Worm (Caenorhabditis elegans) whole organism, late embryonic: Measurements from ENCODE around the gene D2023.3.
A peak's percentile ranks its signal among the peaks of the same experiment; 100 is the strongest.

Experiments used
- C08G9.2 ChIP-seq: sonication (generic microtip); optimal IDR thresholded peaks from 2 replicates; lab custom pipeline; 2016; ENCODE audit warnings: mild to moderate bottlenecking, missing genetic modification characterization, moderate library complexity, missing compliant biosample characterization
- C38D4.7 ChIP-seq: fragments of 200-800 bp; sonication (Bioruptor generic); optimal IDR thresholded peaks from 2 replicates; lab custom pipeline; 2018; ENCODE audit warnings: mild to moderate bottlenecking, missing genetic modification characterization, moderate library complexity, missing compliant biosample characterization
- F13H6.1 ChIP-seq: sonication (generic microtip); optimal IDR thresholded peaks from 2 replicates; lab custom pipeline; 2016; ENCODE audit warnings: missing genetic modification characterization, missing compliant biosample characterization
- K09A11.1 ChIP-seq: sonication (generic microtip); optimal IDR thresholded peaks from 2 replicates; lab custom pipeline; 2017; ENCODE audit warnings: antibody characterized with exemption, mild to moderate bottlenecking, missing genetic modification characterization, missing compliant biosample characterization; ENCODE audit not compliant: insufficient read depth
- ahr-1 ChIP-seq: sonication (generic microtip); optimal IDR thresholded peaks from 2 replicates; lab custom pipeline; 2016; ENCODE audit warnings: missing genetic modification characterization, missing compliant biosample characterization
- ceh-14 ChIP-seq: sonication (generic microtip); optimal IDR thresholded peaks from 2 replicates; lab custom pipeline; 2016; ENCODE audit warnings: missing genotype, missing genetic modification characterization, missing compliant biosample characterization
- ceh-18 ChIP-seq: sonication (generic microtip); optimal IDR thresholded peaks from 2 replicates; lab custom pipeline; 2016; ENCODE audit warnings: missing genetic modification characterization, missing compliant biosample characterization
- ceh-2 ChIP-seq: sonication (generic microtip); optimal IDR thresholded peaks from 2 replicates; lab custom pipeline; 2016; ENCODE audit warnings: missing genotype, missing genetic modification characterization, missing compliant biosample characterization
- ceh-24 ChIP-seq: sonication (generic microtip); optimal IDR thresholded peaks from 2 replicates; lab custom pipeline; 2016; ENCODE audit warnings: mild to moderate bottlenecking, missing genetic modification characterization, missing compliant biosample characterization
- ceh-30 ChIP-seq: fragments of 150-350 bp; optimal IDR thresholded peaks from 2 replicates; lab custom pipeline; 2014; ENCODE audit warnings: missing biosample characterization, missing genetic modification characterization
- ceh-45 ChIP-seq: fragments of 200-800 bp; sonication (Bioruptor generic); IDR thresholded peaks from 2 replicates; pipeline ENCODE4 v1.3.6; 2022; ENCODE audit warnings: missing genetic modification reagents, missing genetic modification characterization, missing compliant biosample characterization
- ceh-48 ChIP-seq: sonication (generic microtip); optimal IDR thresholded peaks from 2 replicates; lab custom pipeline; 2016; ENCODE audit warnings: missing genetic modification characterization, inconsistent platforms, missing compliant biosample characterization
- che-1 ChIP-seq: sonication (generic microtip); optimal IDR thresholded peaks from 2 replicates; lab custom pipeline; 2016; ENCODE audit warnings: mild to moderate bottlenecking, missing genetic modification characterization, missing compliant biosample characterization
- dmd-4 ChIP-seq: sonication (generic microtip); optimal IDR thresholded peaks from 2 replicates; lab custom pipeline; 2016; ENCODE audit warnings: borderline replicate concordance, missing genetic modification characterization, missing compliant biosample characterization
- elt-2 ChIP-seq: sonication (generic microtip); optimal IDR thresholded peaks from 2 replicates; lab custom pipeline; 2016; ENCODE audit warnings: missing genetic modification reagents, missing genetic modification characterization, missing compliant biosample characterization
- ets-4 ChIP-seq: sonication (generic microtip); optimal IDR thresholded peaks from 2 replicates; lab custom pipeline; 2016; ENCODE audit warnings: missing genetic modification characterization, missing compliant biosample characterization
- eyg-1 ChIP-seq: sonication (generic microtip); optimal IDR thresholded peaks from 2 replicates; lab custom pipeline; 2016; ENCODE audit warnings: missing genotype, missing genetic modification characterization, missing compliant biosample characterization
- fax-1 ChIP-seq: sonication (generic microtip); optimal IDR thresholded peaks from 2 replicates; lab custom pipeline; 2016; ENCODE audit warnings: missing genotype, missing genetic modification characterization, missing compliant biosample characterization
- fkh-6 ChIP-seq: sonication (generic microtip); optimal IDR thresholded peaks from 2 replicates; lab custom pipeline; 2016; ENCODE audit warnings: missing genetic modification characterization, missing compliant biosample characterization
- gmeb-2 ChIP-seq: sonication (generic microtip); optimal IDR thresholded peaks from 2 replicates; lab custom pipeline; 2016; ENCODE audit warnings: missing genetic modification characterization, inconsistent platforms, missing compliant biosample characterization
- hlh-30 ChIP-seq: sonication (generic microtip); optimal IDR thresholded peaks from 2 replicates; lab custom pipeline; 2017; ENCODE audit warnings: antibody characterized with exemption, missing genetic modification characterization, missing compliant biosample characterization; ENCODE audit not compliant: insufficient read depth
- hlh-6 ChIP-seq: sonication (generic microtip); optimal IDR thresholded peaks from 2 replicates; lab custom pipeline; 2016; ENCODE audit warnings: missing genotype, missing genetic modification characterization, missing compliant biosample characterization
- hlh-8 ChIP-seq: sonication (generic microtip); optimal IDR thresholded peaks from 2 replicates; lab custom pipeline; 2016; ENCODE audit warnings: missing genotype, missing genetic modification characterization, missing compliant biosample characterization
- lim-6 ChIP-seq: sonication (generic microtip); optimal IDR thresholded peaks from 2 replicates; lab custom pipeline; 2016; ENCODE audit warnings: missing genetic modification characterization, missing compliant biosample characterization
- madf-2 ChIP-seq: sonication (generic microtip); optimal IDR thresholded peaks from 2 replicates; lab custom pipeline; 2017; ENCODE audit warnings: missing genetic modification characterization, missing compliant biosample characterization
- nfya-1 ChIP-seq: sonication (generic microtip); optimal IDR thresholded peaks from 2 replicates; lab custom pipeline; 2017; ENCODE audit warnings: missing genetic modification characterization, mild to moderate bottlenecking, missing compliant biosample characterization, antibody characterized with exemption, moderate library complexity
- pros-1 ChIP-seq: fragments of 150-350 bp; optimal IDR thresholded peaks from 2 replicates; lab custom pipeline; 2014; ENCODE audit warnings: missing biosample characterization, missing genetic modification reagents, missing genetic modification characterization
- syd-9 ChIP-seq: sonication (generic microtip); optimal IDR thresholded peaks from 2 replicates; lab custom pipeline; 2016; ENCODE audit warnings: mild to moderate bottlenecking, missing genetic modification characterization, moderate library complexity, missing compliant biosample characterization
- tbx-2 ChIP-seq: sonication (generic microtip); optimal IDR thresholded peaks from 2 replicates; lab custom pipeline; 2016; ENCODE audit warnings: missing genetic modification characterization, missing compliant biosample characterization
- tbx-7 ChIP-seq: sonication (generic microtip); optimal IDR thresholded peaks from 2 replicates; lab custom pipeline; 2016; ENCODE audit warnings: missing genotype, missing genetic modification characterization, missing compliant biosample characterization
- ttx-3 ChIP-seq: sonication (generic microtip); optimal IDR thresholded peaks from 2 replicates; lab custom pipeline; 2016; ENCODE audit warnings: missing genetic modification reagents, missing genetic modification characterization, missing compliant biosample characterization
- unc-3 ChIP-seq, 2 experiments: fragments of 200-800 bp in 1 of 2; sonication (Bioruptor generic) in 1 of 2; sonication (generic microtip) in 1 of 2; conservative IDR thresholded peaks in 1 of 2; optimal IDR thresholded peaks in 1 of 2; 2 replicates each; pipeline versions ENCODE4 v1.3.6 to Lab custom; 2016 to 2022; ENCODE audit warnings: missing compliant biosample characterization in 2 of 2, missing genetic modification characterization in 2 of 2, missing genetic modification reagents in 1 of 2
- unc-42 ChIP-seq: sonication (generic microtip); optimal IDR thresholded peaks from 2 replicates; lab custom pipeline; 2016; ENCODE audit warnings: missing genotype, missing genetic modification characterization, missing compliant biosample characterization
- unc-55 ChIP-seq: sonication (generic microtip); optimal IDR thresholded peaks from 2 replicates; lab custom pipeline; 2017; ENCODE audit warnings: missing biosample characterization, missing genetic modification reagents, missing genetic modification characterization
- zip-5 ChIP-seq: sonication (generic microtip); optimal IDR thresholded peaks from 2 replicates; lab custom pipeline; 2016; ENCODE audit warnings: missing genetic modification characterization, missing compliant biosample characterization
- ztf-16 ChIP-seq: sonication (generic microtip); optimal IDR thresholded peaks from 2 replicates; lab custom pipeline; 2017; ENCODE audit warnings: missing genetic modification characterization, missing compliant biosample characterization

D2023.3 gene

DNA sequence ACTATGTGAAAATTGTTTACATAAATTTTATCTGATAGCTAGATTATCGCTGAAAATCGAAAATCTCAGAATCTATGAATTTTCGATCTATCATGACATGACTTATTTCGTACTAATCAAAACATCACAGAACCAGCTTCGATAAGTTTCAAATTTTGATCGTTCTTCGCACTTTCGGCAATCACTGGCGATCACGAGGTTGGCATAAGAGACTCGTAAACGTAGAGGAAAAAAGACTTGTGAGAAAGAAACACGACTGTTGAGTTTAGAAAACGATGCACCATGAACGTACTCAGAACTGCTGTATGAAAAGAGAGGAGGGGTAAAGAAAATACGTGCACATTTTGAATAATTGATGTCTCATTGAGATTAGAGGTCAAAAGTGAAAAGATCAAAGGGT lies 12.2 kb upstream of the D2023.3 start:
- TF ChIP-seq ceh-18 (tag; lab: Kevin White, UChicago) (peak; percentile 54), hlh-30 (tag; lab: Kevin White, UChicago) (peak; percentile 11), madf-2 (tag; lab: Kevin White, UChicago) (no peak), unc-55 (GFP tag; lab: Kevin White, UChicago) (peak; percentile 33)

DNA sequence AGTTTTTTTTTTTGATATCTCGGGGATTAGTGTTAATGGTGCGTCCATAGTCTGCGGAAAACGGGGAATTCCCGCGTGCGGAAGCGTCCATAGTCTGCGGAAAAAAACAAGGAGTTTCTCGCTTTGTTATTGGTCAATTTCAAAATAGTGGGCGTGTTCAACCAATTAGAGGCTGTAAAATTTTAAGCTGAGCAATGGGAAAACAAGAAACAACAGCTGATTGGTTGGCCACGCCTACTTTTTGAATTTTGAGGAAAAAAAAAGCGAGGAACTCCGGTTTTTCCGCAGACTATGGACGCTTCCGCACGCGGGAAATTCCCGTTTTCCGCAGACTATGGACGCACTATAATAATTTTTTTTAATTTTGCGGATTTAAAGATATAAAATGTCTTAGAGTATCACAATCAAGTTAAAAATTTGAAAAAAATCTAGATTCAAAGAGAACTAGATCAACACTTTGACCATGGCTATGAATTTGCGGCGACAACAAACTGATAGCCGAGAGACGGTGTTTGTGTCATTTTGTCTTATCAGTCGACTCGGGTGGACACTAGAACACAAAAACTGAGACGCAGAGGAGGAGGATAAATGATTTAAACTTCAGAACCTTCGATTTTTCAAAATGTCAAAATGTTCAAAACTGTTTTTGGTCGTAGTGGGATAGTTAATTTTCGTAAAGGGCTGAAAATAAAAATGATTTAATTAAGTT lies 11.5 kb upstream of the D2023.3 start:
- TF ChIP-seq nfya-1 (tag; lab: Kevin White, UChicago), result peak; percentile 36
- TF ChIP-seq elt-2 (tag; lab: Kevin White, UChicago), result peak; percentile 39

DNA sequence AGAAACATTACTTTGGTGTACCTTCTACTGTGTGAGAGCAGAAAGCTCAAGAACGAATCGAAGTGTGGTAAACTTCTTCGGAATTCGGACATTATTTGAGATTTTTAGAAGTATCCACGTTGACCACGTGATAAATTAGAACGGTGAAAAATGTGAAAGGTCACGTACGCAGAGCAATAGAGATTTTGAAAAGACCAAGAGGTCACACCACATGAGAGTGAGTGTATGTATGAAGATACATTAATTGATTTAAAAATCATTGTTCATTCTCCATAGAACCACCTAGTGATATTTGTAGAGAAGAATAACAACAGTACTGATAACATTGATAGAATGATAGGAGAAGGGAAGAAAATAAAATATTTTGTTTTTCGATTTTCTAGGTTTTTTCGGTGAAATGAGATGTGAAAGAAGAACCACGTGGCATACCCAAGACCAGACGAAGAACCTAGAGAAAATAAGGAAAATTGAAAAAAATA lies 10.7 kb upstream of the D2023.3 start, which contains the start of gene pyc-1:
Gene pyc-1 (minus strand): TSS at position 69 of the 479 bp plus-strand sequence.
- no peak for TF ChIP-seq syd-9 (tag; lab: Kevin White, UChicago)
- TF ChIP-seq fkh-6, result no peak
- TF ChIP-seq unc-42, result no peak
- TF ChIP-seq tbx-2 (tag; lab: Kevin White, UChicago), result no peak
- TF ChIP-seq ztf-16, result no peak
- TF ChIP-seq C38D4.7, result no peak
- TF ChIP-seq ceh-48 (tag; lab: Kevin White, UChicago), result no peak

DNA sequence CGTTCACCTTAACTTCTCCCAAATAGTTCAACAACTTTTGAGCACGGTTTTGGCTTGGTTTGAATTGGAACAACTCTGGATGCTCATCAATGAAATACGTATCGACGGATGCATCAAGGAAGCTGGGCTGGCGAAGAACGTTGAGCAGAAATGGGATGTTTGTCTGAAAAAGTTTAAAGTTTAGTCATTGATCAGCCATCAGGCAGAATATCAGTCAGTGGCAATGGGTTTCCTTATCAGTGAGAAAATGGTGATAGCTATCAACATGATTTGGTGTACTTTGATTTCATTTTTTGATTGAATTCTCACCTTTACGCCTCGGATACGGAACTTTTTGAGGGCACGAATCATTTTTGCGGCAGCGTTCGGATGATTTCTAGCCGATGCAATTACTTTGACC lies 8.7 kb upstream of the D2023.3 start:
- TF ChIP-seq ceh-30 (no peak), elt-2 (tag; lab: Kevin White, UChicago) (peak; percentile 34), unc-55 (GFP tag; lab: Kevin White, UChicago) (no peak), ceh-18 (tag; lab: Kevin White, UChicago) (no peak), ceh-14 (tag; lab: Kevin White, UChicago) (no peak)

DNA sequence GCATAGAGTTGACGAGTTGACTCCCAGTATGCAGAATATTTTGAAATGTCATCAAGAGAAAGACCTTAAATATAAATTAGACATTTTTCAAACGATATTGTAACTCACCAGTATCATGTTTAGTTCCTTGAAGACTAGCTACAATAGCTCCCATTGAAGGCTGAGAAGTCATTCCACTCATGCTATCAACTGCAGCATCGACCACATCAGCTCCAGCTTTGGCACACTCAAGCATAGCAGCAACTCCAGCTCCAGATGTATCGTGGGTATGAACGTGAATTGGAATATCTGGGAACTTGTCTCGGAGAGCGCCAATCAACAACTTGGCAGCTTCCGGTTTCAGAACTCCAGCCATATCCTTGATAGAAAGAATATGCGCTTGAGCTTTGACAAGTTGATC lies 7.6 kb upstream of the D2023.3 start:
- TF ChIP-seq tbx-7 (tag; lab: Kevin White, UChicago) (no peak), unc-3 (GFP tag; conservative IDR thresholded peaks at IDR 0.05; lab: Robert Waterston, UW) (no peak), unc-3 (tag; optimal IDR thresholded peaks at IDR 0.05; lab: Kevin White, UChicago) (no peak), zip-5 (tag; lab: Kevin White, UChicago) (no peak)

DNA sequence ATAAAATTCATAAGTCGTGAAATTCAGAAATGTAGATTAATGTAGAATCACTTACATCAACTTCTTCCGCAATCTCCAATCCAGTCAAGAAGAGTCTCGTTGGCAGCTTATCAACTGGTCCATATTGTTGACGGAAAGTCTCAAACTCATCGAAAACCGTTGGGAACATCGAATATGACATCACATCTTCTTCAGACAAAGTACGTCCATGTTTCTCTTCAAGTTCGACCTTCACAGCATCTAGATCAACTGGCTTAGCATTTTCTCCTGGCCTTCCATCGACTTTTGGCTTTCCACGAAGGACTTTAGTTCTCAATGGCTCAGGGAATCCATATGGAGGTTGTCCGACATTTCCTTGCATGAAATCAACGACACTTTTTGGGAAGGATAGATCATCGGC lies 7.0 kb upstream of the D2023.3 start:
- TF ChIP-seq ceh-45 (GFP tag; lab: Robert Waterston, UW) (no peak), tbx-2 (tag; lab: Kevin White, UChicago) (no peak), hlh-8 (tag; lab: Kevin White, UChicago) (no peak), hlh-6 (tag; lab: Kevin White, UChicago) (no peak), ceh-48 (tag; lab: Kevin White, UChicago) (no peak), che-1 (no peak), ceh-18 (tag; lab: Kevin White, UChicago) (no peak), gmeb-2 (tag; lab: Kevin White, UChicago) (no peak), C08G9.2 (tag; lab: Kevin White, UChicago) (no peak), fax-1 (tag; lab: Kevin White, UChicago) (no peak)

DNA sequence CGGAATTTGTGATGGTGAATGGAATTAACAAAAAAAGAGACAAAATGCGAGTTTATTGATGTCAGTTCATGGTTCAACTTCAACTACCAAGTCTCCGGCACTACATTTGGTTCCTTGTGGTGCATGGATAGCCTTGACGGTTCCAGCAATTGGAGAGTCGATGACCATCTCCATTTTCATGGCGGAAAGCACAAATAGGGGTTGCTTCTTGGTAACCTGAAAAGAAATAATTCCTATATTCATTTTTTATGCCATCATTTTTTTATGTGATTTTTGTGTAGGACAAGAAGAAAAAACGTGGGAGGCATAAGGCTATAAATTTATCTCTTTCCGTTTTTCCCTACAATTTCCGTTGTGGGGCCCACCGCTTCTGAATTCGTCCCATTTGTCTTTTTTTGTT lies 6.2 kb upstream of the D2023.3 start:
- TF ChIP-seq dmd-4 (no peak), unc-42 (no peak), che-1 (no peak), tbx-7 (tag; lab: Kevin White, UChicago) (no peak), pros-1 (tag; lab: Kevin White, UChicago) (no peak), F13H6.1 (tag; lab: Kevin White, UChicago) (no peak), madf-2 (tag; lab: Kevin White, UChicago) (no peak), hlh-30 (tag; lab: Kevin White, UChicago) (no peak), ceh-45 (GFP tag; lab: Robert Waterston, UW) (no peak), ets-4 (no peak), K09A11.1 (tag; lab: Kevin White, UChicago) (no peak), ceh-18 (tag; lab: Kevin White, UChicago) (no peak), ceh-2 (tag; lab: Kevin White, UChicago) (no peak), eyg-1 (tag; lab: Kevin White, UChicago) (no peak), ceh-24 (tag; lab: Kevin White, UChicago) (no peak), lim-6 (tag; lab: Kevin White, UChicago) (no peak), ahr-1 (tag; lab: Kevin White, UChicago) (no peak), ttx-3 (tag; lab: Kevin White, UChicago) (no peak), hlh-6 (tag; lab: Kevin White, UChicago) (no peak)
